Worm (Caenorhabditis elegans) whole organism, L3 larva: ENCODE results near the gene cpsf-2.

ENCODE experiments used
- aly-2 ChIP-seq: fragments of 150-350 bp; optimal IDR thresholded peaks from 2 replicates; lab custom pipeline; 2014; ENCODE audit warnings: missing biosample characterization, missing genetic modification characterization
- ceh-82 ChIP-seq: fragments of 150-350 bp; optimal IDR thresholded peaks from 2 replicates; lab custom pipeline; 2014; ENCODE audit warnings: missing biosample characterization, missing genetic modification characterization
- elt-3 ChIP-seq, 3 experiments: fragments of 150-350 bp in 1 of 3; sonication (generic microtip) in 2 of 3; optimal IDR thresholded peaks; 2 replicates in 2 of 3; 4 replicates in 1 of 3; lab custom pipeline; 2014 to 2017; ENCODE audit warnings: missing biosample characterization in 3 of 3, missing genetic modification characterization in 3 of 3
- nhr-23 ChIP-seq: fragments of 150-350 bp; optimal IDR thresholded peaks from 2 replicates; lab custom pipeline; 2014; ENCODE audit warnings: missing biosample characterization, missing genetic modification reagents, missing genetic modification characterization
- pha-4 ChIP-seq: fragments of 150-350 bp; optimal IDR thresholded peaks from 2 replicates; lab custom pipeline; 2014; ENCODE audit warnings: missing biosample characterization, missing genetic modification reagents, missing genetic modification characterization
- ztf-4 ChIP-seq: fragments of 150-350 bp; optimal IDR thresholded peaks from 2 replicates; lab custom pipeline; 2014; ENCODE audit warnings: missing biosample characterization, missing genetic modification characterization

- TF ChIP-seq pha-4 = no peak
- no peak for TF ChIP-seq elt-3 (tag; optimal IDR thresholded peaks at IDR 0.05; lab: Kevin White, UChicago)
- no peak for TF ChIP-seq aly-2 (tag; lab: Kevin White, UChicago)
- no peak for TF ChIP-seq ztf-4 (tag; lab: Kevin White, UChicago)
- no peak for TF ChIP-seq ceh-82 (tag; lab: Kevin White, UChicago)
- TF ChIP-seq nhr-23 (tag; lab: Kevin White, UChicago) = no peak
These were observed 38.6 kb upstream of the cpsf-2 start for ce11 chrV:7140368-7140767.
